Worm (Caenorhabditis elegans): Measurements from ENCODE around the gene Y49A3A.4.

DNA sequence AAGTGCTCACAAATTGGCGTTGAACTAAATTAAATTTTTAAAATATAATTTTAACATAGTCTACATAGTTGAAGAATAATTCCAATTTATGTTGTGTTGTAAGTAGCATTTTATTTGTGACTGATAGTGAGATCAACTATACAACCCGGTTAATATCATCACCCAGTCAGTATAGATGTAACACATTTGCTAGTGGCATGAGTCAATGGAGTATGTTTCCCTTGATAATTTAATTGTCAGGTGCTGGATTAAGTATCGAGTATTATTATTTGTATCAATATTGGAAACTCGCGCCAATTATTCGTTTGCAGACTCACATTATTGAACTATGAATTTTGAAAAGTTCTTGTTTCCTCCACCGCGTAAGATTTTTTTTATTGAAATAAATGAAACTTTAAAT lies 23.8 kb downstream of the Y49A3A.4 start, which contains the start of gene srm-5:
- TF ChIP-seq pqm-1 (tag; optimal IDR thresholded peaks at IDR 0.05) (no peak), nhr-76 (tag; optimal IDR thresholded peaks at IDR 0.05) (no peak), ztf-11 (tag; optimal IDR thresholded peaks at IDR 0.05) (no peak), mep-1 (tag; optimal IDR thresholded peaks at IDR 0.05) (no peak), hlh-30 (tag; optimal IDR thresholded peaks at IDR 0.05; ENCODE audit: insufficient read depth) (no peak), mxl-3 (GFP tag; optimal IDR thresholded peaks at IDR 0.05) (no peak), nhr-77 (tag; optimal IDR thresholded peaks at IDR 0.05) (no peak)
